Fruit fly (Drosophila melanogaster) S2 (cell line): Measurements from ENCODE around the gene CG42486.

Experiments
- CG8478 ChIP-seq: fragments of >200 bp; optimal IDR thresholded peaks from 2 replicates; lab custom pipeline; 2018
- CTCF ChIP-seq, 2 experiments: fragments of >200 bp; optimal IDR thresholded peaks; 2 replicates each; lab custom pipeline; 2018

CG42486 gene

dm6 chr2L:11813665-11814087 is 29.3 kb upstream of the CG42486 start, which contains the start of gene CycY:
Gene CycY (minus strand): TSS chr2L:11813780.
- TF ChIP-seq CTCF (optimal IDR thresholded peaks at IDR 0.05; lab: Kevin White, UChicago) (no peak), CG8478 (no peak)

dm6 chr2L:11816376-11816775 is 26.6 kb upstream of the CG42486 start:
- TF ChIP-seq CG8478: no peak
- peak; percentile 92 to 96 for TF ChIP-seq CTCF (optimal IDR thresholded peaks at IDR 0.05; lab: Kevin White, UChicago)

- no peak for TF ChIP-seq CG8478
- TF ChIP-seq CTCF (optimal IDR thresholded peaks at IDR 0.05; lab: Kevin White, UChicago): no peak
Measured at dm6 chr2L:11823470-11824162, 19.3 kb upstream of the CG42486 start.

DNA sequence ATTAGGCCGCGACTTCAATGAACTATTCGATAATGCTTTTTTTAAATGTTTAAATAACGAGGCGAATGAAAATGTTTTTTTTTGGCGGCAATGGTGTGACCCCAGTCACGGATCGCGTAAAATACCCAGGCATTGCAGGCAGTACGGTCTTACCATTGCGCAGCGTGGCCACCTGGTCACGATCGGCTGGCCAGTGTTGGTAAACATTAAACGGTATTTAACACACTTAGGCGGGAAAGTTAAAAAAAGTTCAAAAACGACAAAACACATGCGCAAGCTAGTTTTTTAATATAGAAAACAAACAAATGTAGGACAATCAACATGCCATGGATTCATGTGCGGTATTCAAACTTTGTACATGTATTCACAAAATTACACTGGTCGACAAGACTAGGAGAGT is 13.7 kb upstream of the CG42486 start, which contains the start of gene esc:
TSS of gene esc (minus strand) at position 129 of the 400 bp plus-strand sequence.
- peak; percentile 9 to 34 for TF ChIP-seq CTCF (optimal IDR thresholded peaks at IDR 0.05; lab: Kevin White, UChicago)
- no peak for TF ChIP-seq CG8478

- no peak for TF ChIP-seq CG8478
- TF ChIP-seq CTCF (optimal IDR thresholded peaks at IDR 0.05; lab: Kevin White, UChicago): no peak
Measured at dm6 chr2L:11833786-11834185, 9.2 kb upstream of the CG42486 start, which contains the start of gene CG45011. Gene CG45011 (plus strand): TSS chr2L:11834086.

dm6 chr2L:11834308-11834707 is 8.6 kb upstream of the CG42486 start, which contains the start of gene CG45012:
Gene CG45012 (plus strand): TSS chr2L:11834608.
- TF ChIP-seq CTCF (optimal IDR thresholded peaks at IDR 0.05; lab: Kevin White, UChicago) (no peak), CG8478 (no peak)

DNA sequence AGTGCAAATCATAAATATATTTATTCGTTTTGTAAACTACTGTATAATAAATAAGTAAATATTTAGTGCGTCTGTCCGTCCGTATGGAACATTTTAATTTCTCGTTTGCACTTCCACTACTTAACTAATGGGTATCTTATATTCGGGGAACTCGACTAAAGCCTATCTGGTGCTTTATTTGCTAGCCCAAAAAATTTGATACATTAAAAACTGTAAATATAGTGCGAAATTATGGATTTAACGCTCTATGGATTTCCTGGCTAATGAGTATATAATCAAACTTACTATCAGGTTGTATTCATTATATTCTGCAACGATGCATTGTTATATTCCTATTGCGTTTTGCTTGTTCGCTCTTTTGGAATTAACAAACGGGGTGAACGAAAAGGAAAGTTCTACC is 6.0 kb upstream of the CG42486 start, which contains the start of gene Sfp33A4:
TSS of gene Sfp33A4 (plus strand) at position 301 of the 400 bp plus-strand sequence.
- TF ChIP-seq CTCF (optimal IDR thresholded peaks at IDR 0.05; lab: Kevin White, UChicago): no peak
- TF ChIP-seq CG8478: no peak

- TF ChIP-seq CG8478: no peak
- no peak for TF ChIP-seq CTCF (optimal IDR thresholded peaks at IDR 0.05; lab: Kevin White, UChicago)
Measured at dm6 chr2L:11837413-11837812, 5.5 kb upstream of the CG42486 start, which contains the start of gene Sfp33A2. Gene Sfp33A2 (plus strand): TSS chr2L:11837713.

DNA sequence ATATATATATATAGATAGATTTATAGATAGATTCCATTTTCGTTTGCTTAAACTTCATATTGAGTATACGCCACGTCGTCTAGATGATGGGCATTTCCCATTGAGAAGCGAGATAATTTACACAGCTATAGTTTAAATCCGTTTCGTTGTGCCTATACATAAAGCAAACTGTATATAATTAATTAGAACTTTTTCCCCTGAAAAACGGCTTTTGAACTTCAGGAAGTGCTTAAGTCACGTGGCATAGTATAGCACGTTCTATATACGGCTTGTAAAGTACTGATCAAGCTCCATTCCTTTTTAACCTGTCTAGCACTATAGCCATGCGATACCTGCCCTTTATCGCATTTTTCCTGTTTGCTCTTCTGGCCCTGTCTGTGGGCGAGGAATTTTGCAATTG is 3.3 kb upstream of the CG42486 start, which contains the start of gene Sfp33A3:
TSS of gene Sfp33A3 (plus strand) at position 301 of the 400 bp plus-strand sequence.
- TF ChIP-seq CTCF (optimal IDR thresholded peaks at IDR 0.05; lab: Kevin White, UChicago): no peak
- TF ChIP-seq CG8478: no peak

- TF ChIP-seq CTCF (optimal IDR thresholded peaks at IDR 0.05; lab: Kevin White, UChicago): no peak
- no peak for TF ChIP-seq CG8478
Measured at dm6 chr2L:11840391-11840790, 2.5 kb upstream of the CG42486 start, which contains the start of gene CG31704. Gene CG31704 (plus strand): TSS chr2L:11840691.

dm6 chr2L:11841538-11841937 is 1.4 kb upstream of the CG42486 start:
- TF ChIP-seq CG8478 (no peak), CTCF (optimal IDR thresholded peaks at IDR 0.05; lab: Kevin White, UChicago) (no peak)

DNA sequence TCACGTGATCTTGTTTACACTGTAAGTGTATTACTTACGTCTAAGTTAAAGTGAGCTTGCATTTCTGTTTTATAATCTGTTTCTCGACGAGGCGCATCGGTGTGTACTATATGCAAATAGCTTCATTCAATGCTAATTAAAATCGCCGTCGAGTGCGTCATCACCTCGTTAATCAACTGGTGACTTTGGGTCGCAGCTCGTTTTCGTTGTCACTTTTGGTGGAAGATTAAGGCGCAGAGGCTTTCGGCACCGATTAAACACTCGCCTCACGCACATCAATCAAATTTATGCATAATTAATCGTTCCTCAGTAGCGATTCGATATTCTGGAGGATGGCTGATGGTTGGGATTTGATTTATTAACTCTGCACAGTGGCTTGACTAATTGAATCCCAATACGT is 1.3 kb downstream of the CG42486 start:
- no peak for TF ChIP-seq CTCF (optimal IDR thresholded peaks at IDR 0.05; lab: Kevin White, UChicago)
- TF ChIP-seq CG8478: no peak

DNA sequence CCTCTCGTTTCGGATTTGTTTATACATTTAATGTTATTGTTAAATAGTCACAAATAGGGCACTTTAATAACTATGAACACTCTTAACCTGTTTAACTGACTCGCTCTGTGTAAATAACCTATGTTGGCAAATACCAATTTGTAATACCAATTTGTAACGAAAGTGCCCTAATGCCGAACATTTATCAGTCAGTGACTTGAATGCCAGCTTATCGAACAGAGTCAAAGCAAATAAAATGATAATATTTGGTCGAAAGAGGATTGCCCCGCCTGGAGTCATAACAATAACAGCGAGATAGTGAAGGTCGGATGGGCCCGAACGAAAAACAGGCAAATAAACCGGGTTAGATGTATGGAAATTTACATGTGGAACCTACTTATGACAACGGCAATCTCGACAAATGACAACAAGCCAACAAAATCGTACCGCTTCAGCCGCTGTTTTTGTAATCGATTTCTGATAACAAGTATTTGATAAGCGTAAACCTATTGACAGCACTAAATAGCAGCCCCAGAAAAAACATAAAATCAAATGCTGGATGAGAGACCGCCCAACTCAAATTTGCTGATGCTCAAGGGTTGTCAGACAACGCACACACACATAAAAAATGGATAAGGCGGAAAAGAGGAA is 2.3 kb downstream of the CG42486 start:
- TF ChIP-seq CTCF (optimal IDR thresholded peaks at IDR 0.05; lab: Kevin White, UChicago) (no peak), CG8478 (no peak)

- TF ChIP-seq CTCF (optimal IDR thresholded peaks at IDR 0.05; lab: Kevin White, UChicago) (no peak), CG8478 (no peak)
Measured at dm6 chr2L:11846926-11847325, 4.0 kb downstream of the CG42486 start, which contains the start of gene Mal-B1. Gene Mal-B1 (plus strand): TSS chr2L:11847226.

- TF ChIP-seq CG8478 (no peak), CTCF (optimal IDR thresholded peaks at IDR 0.05; lab: Kevin White, UChicago) (no peak)
Measured at dm6 chr2L:11849658-11850057, 6.7 kb downstream of the CG42486 start, which contains the start of gene Mal-B2. Gene Mal-B2 (plus strand): TSS chr2L:11849958.

- no peak for TF ChIP-seq CTCF (optimal IDR thresholded peaks at IDR 0.05; lab: Kevin White, UChicago)
- TF ChIP-seq CG8478: no peak
Measured at dm6 chr2L:11853130-11853529, 10.2 kb downstream of the CG42486 start, which contains the start of gene CG42751. Gene CG42751 (plus strand): TSS chr2L:11853430.
